Worm (Caenorhabditis elegans) whole organism, young adult: ENCODE data around the gene cutl-18.
"Not testable (repeated sequence)": the region's sequence is repeated elsewhere in the genome, so short reads cannot be mapped to it uniquely, and the experiment has no call there.

Experiments used
- B0035.1 ChIP-seq: sonication (generic microtip); optimal IDR thresholded peaks from 2 replicates; lab custom pipeline; 2016; ENCODE audit warnings: missing genetic modification characterization, mild to moderate bottlenecking, missing compliant biosample characterization, missing genotype, missing genetic modification reagents
- dpl-1 ChIP-seq: fragments of 150-350 bp; optimal IDR thresholded peaks from 2 replicates; lab custom pipeline; 2014; ENCODE audit warnings: missing biosample characterization, missing genetic modification reagents, missing genetic modification characterization
- mes-4 ChIP-seq: sonication (generic microtip); optimal IDR thresholded peaks from 2 replicates; lab custom pipeline; 2016; ENCODE audit warnings: missing genotype, missing genetic modification characterization, missing compliant biosample characterization

ce11 chrV:11328613-11329012, 11.9 kb upstream of the cutl-18 start:
- not testable (repeated sequence) for TF ChIP-seq dpl-1; mes-4 (tag; lab: Kevin White, UChicago); B0035.1 (tag; lab: Kevin White, UChicago)
